Fruit fly (Drosophila melanogaster) S2 (cell line): ENCODE data around the gene GstT4.

Source experiments
- CG8478 ChIP-seq: fragments of >200 bp; optimal IDR thresholded peaks from 2 replicates; lab custom pipeline; 2018
- CTCF ChIP-seq, 2 experiments: fragments of >200 bp; optimal IDR thresholded peaks; 2 replicates each; lab custom pipeline; 2018

DNA sequence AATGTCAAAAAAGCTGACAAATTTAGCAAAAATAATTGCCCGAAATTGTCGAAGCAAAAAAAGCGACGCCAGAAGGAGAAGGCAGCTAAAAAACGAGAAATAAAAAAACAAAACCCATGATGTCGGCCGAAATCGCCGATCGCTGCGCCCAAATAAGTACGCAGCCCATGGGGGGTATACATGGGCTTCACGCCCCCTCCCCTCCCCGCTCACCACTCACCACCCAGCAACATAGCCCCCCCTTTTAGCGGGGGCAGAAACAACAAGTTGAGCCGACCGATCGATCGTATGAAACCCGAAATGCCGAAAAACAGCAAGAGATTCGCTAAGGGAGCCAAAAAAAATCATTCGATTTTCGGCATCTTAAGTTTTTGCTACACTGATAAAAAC is 8.6 kb upstream of the GstT4 start:
- TF ChIP-seq CG8478 (lab: Kevin White, UChicago) (no peak), CTCF (optimal IDR thresholded peaks at IDR 0.05; lab: Kevin White, UChicago) (no peak)
